Worm (Caenorhabditis elegans) whole organism, L2 larva: ENCODE measurements around the gene C38C10.3.

Experiments
- F13H6.1 ChIP-seq: sonication (generic microtip); optimal IDR thresholded peaks from 2 replicates; lab custom pipeline; 2016; ENCODE audit warnings: missing genetic modification characterization, missing compliant biosample characterization
- R02D3.7 ChIP-seq: fragments of 150-350 bp; optimal IDR thresholded peaks from 2 replicates; lab custom pipeline; 2014; ENCODE audit warnings: missing biosample characterization, missing genetic modification characterization
- Y55F3AM.14 ChIP-seq: fragments of 200-800 bp; sonication (Bioruptor generic); optimal IDR thresholded peaks from 2 replicates; lab custom pipeline; 2018; ENCODE audit warnings: mild to moderate bottlenecking, missing genetic modification characterization, missing compliant biosample characterization
- ama-1 ChIP-seq: fragments of 150-350 bp; optimal IDR thresholded peaks from 2 replicates; lab custom pipeline; 2018; ENCODE audit warnings: inconsistent platforms
- ceh-16 ChIP-seq: fragments of 150-350 bp; optimal IDR thresholded peaks from 2 replicates; lab custom pipeline; 2014; ENCODE audit warnings: missing biosample characterization, missing genetic modification characterization
- ceh-82 ChIP-seq: fragments of 150-350 bp; optimal IDR thresholded peaks from 2 replicates; lab custom pipeline; 2014; ENCODE audit warnings: missing biosample characterization, missing genetic modification characterization
- dmd-4 ChIP-seq: sonication (generic microtip); optimal IDR thresholded peaks from 2 replicates; lab custom pipeline; 2017; ENCODE audit warnings: missing biosample characterization, missing genetic modification characterization
- elt-1 ChIP-seq: fragments of 150-350 bp; optimal IDR thresholded peaks from 2 replicates; lab custom pipeline; 2014; ENCODE audit warnings: missing biosample characterization, missing genetic modification characterization
- elt-3 ChIP-seq: sonication (generic microtip); optimal IDR thresholded peaks from 2 replicates; lab custom pipeline; 2017; ENCODE audit warnings: missing biosample characterization, missing genetic modification characterization
- gmeb-1 ChIP-seq: fragments of 150-350 bp; optimal IDR thresholded peaks from 2 replicates; lab custom pipeline; 2014; ENCODE audit warnings: missing biosample characterization, missing genetic modification characterization
- lin-11 ChIP-seq: fragments of 150-350 bp; sonication (generic microtip); optimal IDR thresholded peaks from 2 replicates; lab custom pipeline; 2014; ENCODE audit warnings: missing biosample characterization, missing genetic modification characterization, inconsistent platforms, mixed read lengths
- lin-13 ChIP-seq: fragments of 150-350 bp; optimal IDR thresholded peaks from 2 replicates; lab custom pipeline; 2014; ENCODE audit warnings: missing biosample characterization, missing genetic modification reagents, missing genetic modification characterization
- lin-39 ChIP-seq: fragments of 150-350 bp; optimal IDR thresholded peaks from 2 replicates; lab custom pipeline; 2014; ENCODE audit warnings: missing biosample characterization, missing genetic modification reagents, missing genetic modification characterization
- lsy-2 ChIP-seq, 2 experiments: fragments of 150-350 bp in 1 of 2; sonication (generic microtip) in 1 of 2; optimal IDR thresholded peaks; 2 replicates each; lab custom pipeline; 2014 to 2017; ENCODE audit warnings: missing biosample characterization in 2 of 2, missing genetic modification characterization in 2 of 2
- mab-5 ChIP-seq: fragments of 150-350 bp; optimal IDR thresholded peaks from 2 replicates; lab custom pipeline; 2014; ENCODE audit warnings: missing biosample characterization, missing genetic modification characterization
- mdl-1 ChIP-seq, 2 experiments: fragments of 150-350 bp in 1 of 2; sonication (generic microtip) in 1 of 2; optimal IDR thresholded peaks; 2 replicates each; lab custom pipeline; 2017; ENCODE audit warnings: missing biosample characterization in 2 of 2, missing genetic modification characterization in 2 of 2
- nhr-11 ChIP-seq: fragments of 150-350 bp; optimal IDR thresholded peaks from 2 replicates; lab custom pipeline; 2014; ENCODE audit warnings: missing biosample characterization, missing genetic modification characterization
- nhr-12 ChIP-seq: fragments of 150-350 bp; optimal IDR thresholded peaks from 2 replicates; lab custom pipeline; 2014; ENCODE audit warnings: missing biosample characterization, missing genetic modification characterization
- nhr-129 ChIP-seq: fragments of 150-350 bp; optimal IDR thresholded peaks from 2 replicates; lab custom pipeline; 2014; ENCODE audit warnings: missing biosample characterization, missing genetic modification characterization
- nhr-21 ChIP-seq: fragments of 150-350 bp; optimal IDR thresholded peaks from 2 replicates; lab custom pipeline; 2014; ENCODE audit warnings: missing biosample characterization, missing genetic modification characterization
- nhr-23 ChIP-seq: fragments of 150-350 bp; optimal IDR thresholded peaks from 2 replicates; lab custom pipeline; 2014; ENCODE audit warnings: missing biosample characterization, missing genetic modification reagents, missing genetic modification characterization
- nhr-237 ChIP-seq: fragments of 150-350 bp; optimal IDR thresholded peaks from 2 replicates; lab custom pipeline; 2014; ENCODE audit warnings: missing biosample characterization, missing genetic modification characterization
- nhr-77 ChIP-seq: fragments of 150-350 bp; optimal IDR thresholded peaks from 2 replicates; lab custom pipeline; 2014; ENCODE audit warnings: missing biosample characterization, missing genetic modification characterization
- peb-1 ChIP-seq: fragments of 150-350 bp; optimal IDR thresholded peaks from 2 replicates; lab custom pipeline; 2014; ENCODE audit warnings: missing biosample characterization, missing genetic modification characterization
- sma-3 ChIP-seq: sonication (generic microtip); optimal IDR thresholded peaks from 2 replicates; lab custom pipeline; 2016; ENCODE audit warnings: missing genetic modification reagents, missing genetic modification characterization, missing compliant biosample characterization
- snpc-4 ChIP-seq: fragments of 150-350 bp; optimal IDR thresholded peaks from 2 replicates; lab custom pipeline; 2014; ENCODE audit warnings: missing biosample characterization, missing genetic modification characterization
- unc-39 ChIP-seq: fragments of 150-350 bp; optimal IDR thresholded peaks from 2 replicates; lab custom pipeline; 2014; ENCODE audit warnings: missing biosample characterization, missing genetic modification characterization
- unc-55 ChIP-seq: fragments of 150-350 bp; sonication (generic microtip); optimal IDR thresholded peaks from 3 replicates; lab custom pipeline; 2014; ENCODE audit warnings: missing biosample characterization, missing genetic modification reagents, missing genetic modification characterization
- unc-62 ChIP-seq: fragments of 150-350 bp; optimal IDR thresholded peaks from 2 replicates; lab custom pipeline; 2014; ENCODE audit warnings: missing biosample characterization, missing genetic modification reagents, missing genetic modification characterization
- zag-1 ChIP-seq: fragments of 150-350 bp; optimal IDR thresholded peaks from 2 replicates; lab custom pipeline; 2014; ENCODE audit warnings: missing biosample characterization, missing genetic modification characterization
- ztf-1 ChIP-seq: fragments of 200-800 bp; sonication (Bioruptor generic); conservative IDR thresholded peaks from 2 replicates; pipeline ENCODE4 v1.3.6; 2022; ENCODE audit warnings: missing genetic modification characterization, missing compliant biosample characterization
- ztf-11 ChIP-seq: sonication (generic microtip); optimal IDR thresholded peaks from 2 replicates; lab custom pipeline; 2017; ENCODE audit warnings: missing biosample characterization, missing genetic modification characterization
- ztf-4 ChIP-seq: fragments of 150-350 bp; optimal IDR thresholded peaks from 2 replicates; lab custom pipeline; 2014; ENCODE audit warnings: missing biosample characterization, missing genetic modification characterization

C38C10.3 gene

DNA sequence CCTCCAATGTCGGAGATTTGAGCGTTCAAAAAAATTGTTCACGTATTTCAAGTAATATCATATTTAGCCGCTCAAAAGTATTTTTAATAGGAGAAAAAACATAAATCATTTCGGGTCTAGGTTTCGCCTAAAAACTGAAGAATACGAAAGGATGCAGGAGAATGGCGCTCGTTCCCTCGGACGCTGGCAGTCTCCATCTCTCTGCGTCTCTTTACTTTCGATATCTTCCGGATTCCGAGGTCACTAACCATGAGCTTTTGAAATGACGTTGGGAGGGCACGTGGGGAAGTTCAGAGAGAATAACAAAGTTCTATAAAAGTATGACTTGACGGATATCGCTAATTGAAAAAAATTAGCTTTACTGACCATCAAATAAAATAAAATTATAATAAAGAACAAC lies 5.5 kb upstream of the C38C10.3 start (continued):
- TF ChIP-seq mab-5 (tag; lab: Kevin White, UChicago) (no peak), sma-3 (no peak), lin-11 (tag; lab: Kevin White, UChicago) (no peak)

DNA sequence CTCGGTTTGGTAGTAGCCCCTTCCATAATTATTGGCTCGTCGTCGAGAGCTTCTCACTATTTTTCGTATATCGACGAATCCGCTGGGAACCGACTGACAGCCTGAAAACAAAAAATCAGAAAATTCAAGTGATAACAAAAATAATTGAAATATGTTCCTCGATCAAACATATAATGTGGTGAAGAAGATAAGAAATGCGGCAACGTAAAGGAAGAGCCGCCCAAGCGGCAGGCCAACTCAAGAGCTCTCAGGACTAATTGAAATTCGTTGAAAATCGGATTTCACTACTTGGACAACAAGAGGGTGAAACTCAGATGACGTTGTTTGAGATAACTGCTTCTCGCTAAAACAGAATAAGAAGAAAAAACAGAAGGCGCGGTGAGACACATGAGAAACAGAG lies 4.6 kb upstream of the C38C10.3 start, which contains the start of gene slc-17.2:
Gene slc-17.2, minus strand, starts transcription at position 101 of the 400 bp plus-strand sequence.
- TF ChIP-seq lin-11 (tag; lab: Kevin White, UChicago) (peak; percentile 5), gmeb-1 (tag; lab: Kevin White, UChicago) (no peak)

DNA sequence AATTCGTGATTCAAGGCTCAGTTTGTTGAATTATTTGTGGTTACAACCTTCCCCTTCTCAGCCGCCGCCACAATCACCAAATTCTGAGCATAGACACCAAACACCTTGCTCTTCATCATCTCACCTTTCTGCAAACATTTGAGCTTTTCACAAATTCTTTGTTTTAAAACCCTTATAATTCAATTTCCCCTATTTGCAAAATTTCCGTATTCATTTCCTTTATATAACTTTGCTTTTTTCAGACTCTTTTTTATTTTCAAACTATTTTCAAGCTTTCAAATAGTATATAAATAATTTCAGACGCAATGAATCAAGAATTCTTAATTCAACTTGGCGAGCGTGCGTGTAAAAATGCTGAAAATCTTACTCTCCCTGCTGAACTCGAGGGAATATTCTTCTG lies 1.9 kb downstream of the C38C10.3 start, which contains the start of gene tkr-1:
Gene tkr-1, plus strand, starts transcription at position 301 of the 400 bp plus-strand sequence.
- TF ChIP-seq unc-39 (tag; lab: Kevin White, UChicago): no peak
- TF ChIP-seq F13H6.1: no peak
- no peak for TF ChIP-seq nhr-12 (tag; lab: Kevin White, UChicago)
- no peak for TF ChIP-seq unc-62 (GFP tag; lab: Kevin White, UChicago)
- no peak for TF ChIP-seq Y55F3AM.14 (GFP tag; lab: Kevin White, UChicago)
- no peak for TF ChIP-seq snpc-4 (tag; lab: Kevin White, UChicago)
- no peak for TF ChIP-seq unc-55
- no peak for TF ChIP-seq nhr-23 (tag; lab: Kevin White, UChicago)
- no peak for TF ChIP-seq ceh-82 (tag; lab: Kevin White, UChicago)
- no peak for TF ChIP-seq peb-1
- TF ChIP-seq gmeb-1 (tag; lab: Kevin White, UChicago): no peak
- no peak for TF ChIP-seq elt-3 (tag; lab: Kevin White, UChicago)
- no peak for TF ChIP-seq ama-1 (lab: Kevin White, UChicago)
- no peak for TF ChIP-seq dmd-4 (tag; lab: Kevin White, UChicago)
- no peak for TF ChIP-seq nhr-11 (tag; lab: Kevin White, UChicago)

DNA sequence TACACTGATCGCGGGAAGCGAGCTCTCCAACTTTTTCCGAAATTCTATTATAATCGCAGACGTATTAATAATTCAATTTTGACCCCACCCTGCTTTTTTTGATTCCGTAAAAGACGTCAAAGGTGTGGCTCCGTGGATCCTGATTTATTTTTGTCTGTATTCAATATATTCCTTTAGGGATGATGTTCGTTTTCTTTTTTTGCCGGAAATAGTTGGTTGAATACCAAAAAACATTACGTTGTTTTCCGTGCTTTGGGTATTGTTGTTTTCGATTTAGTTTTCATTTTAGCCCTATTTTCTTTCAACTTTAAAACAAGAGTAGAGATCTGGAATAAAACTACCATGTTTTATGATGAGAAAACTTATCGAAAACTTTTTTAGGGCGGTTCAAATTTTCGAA lies 8.7 kb downstream of the C38C10.3 start:
- no peak for TF ChIP-seq ztf-4 (tag; lab: Kevin White, UChicago)
- TF ChIP-seq ama-1 (lab: Kevin White, UChicago): no peak
- no peak for TF ChIP-seq snpc-4 (tag; lab: Kevin White, UChicago)
- no peak for TF ChIP-seq unc-39 (tag; lab: Kevin White, UChicago)
- no peak for TF ChIP-seq nhr-237 (tag; lab: Kevin White, UChicago)
- no peak for TF ChIP-seq sma-3
- no peak for TF ChIP-seq elt-1 (tag; lab: Kevin White, UChicago)
- no peak for TF ChIP-seq Y55F3AM.14 (GFP tag; lab: Kevin White, UChicago)
- TF ChIP-seq dmd-4 (tag; lab: Kevin White, UChicago): no peak
- no peak for TF ChIP-seq ceh-82 (tag; lab: Kevin White, UChicago)
- no peak for TF ChIP-seq nhr-21 (tag; lab: Kevin White, UChicago)
- no peak for TF ChIP-seq nhr-77 (tag; lab: Kevin White, UChicago)
- TF ChIP-seq lin-13 (GFP tag; lab: Kevin White, UChicago): no peak
- no peak for TF ChIP-seq F13H6.1
- TF ChIP-seq ceh-16 (tag; lab: Kevin White, UChicago): no peak
- TF ChIP-seq, all 48 proteins: peak for 0

DNA sequence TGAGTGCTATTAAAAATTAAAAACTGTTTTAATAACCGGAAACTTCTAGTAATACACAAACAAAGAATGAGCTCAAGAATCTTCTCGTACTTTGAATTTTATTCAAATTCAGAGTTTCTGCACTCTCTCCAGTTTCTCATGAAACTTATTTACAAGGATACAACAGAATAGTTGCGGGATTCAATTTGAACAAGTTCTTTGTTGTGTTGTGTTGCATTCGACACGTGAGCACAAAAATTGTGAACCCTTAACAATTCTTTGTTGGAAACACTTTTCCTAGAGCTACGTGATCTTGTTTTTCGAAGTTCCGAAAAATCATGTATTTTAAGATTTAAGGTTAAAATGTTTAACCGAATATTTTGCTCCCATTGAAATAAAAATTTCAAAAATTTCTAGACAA lies 11.7 kb downstream of the C38C10.3 start:
- TF ChIP-seq zag-1 (tag; lab: Kevin White, UChicago) (no peak), lin-11 (tag; lab: Kevin White, UChicago) (no peak), nhr-237 (tag; lab: Kevin White, UChicago) (no peak), nhr-129 (tag; lab: Kevin White, UChicago) (no peak), lsy-2 (tag; optimal IDR thresholded peaks at IDR 0.05; lab: Kevin White, UChicago) (no peak), lin-13 (GFP tag; lab: Kevin White, UChicago) (no peak), R02D3.7 (tag; lab: Kevin White, UChicago) (no peak), ztf-11 (tag; lab: Kevin White, UChicago) (no peak), ztf-1 (GFP tag; lab: Robert Waterston, UW) (no peak), lin-39 (tag; lab: Kevin White, UChicago) (no peak), gmeb-1 (tag; lab: Kevin White, UChicago) (no peak), unc-62 (GFP tag; lab: Kevin White, UChicago) (no peak), nhr-23 (tag; lab: Kevin White, UChicago) (no peak), F13H6.1 (no peak), mdl-1 (tag; optimal IDR thresholded peaks at IDR 0.05; lab: Kevin White, UChicago) (no peak), unc-39 (tag; lab: Kevin White, UChicago) (no peak)
- TF ChIP-seq, all 48 proteins: peak for 0
